Fruit fly (Drosophila melanogaster) whole organism, adult: Measurements from ENCODE around the gene lbe.

Source experiments
- CG11617 ChIP-seq: fragments of 200-800 bp; sonication (Bioruptor generic); optimal IDR thresholded peaks from 2 replicates; lab custom pipeline; 2017; ENCODE audit warnings: mild to moderate bottlenecking, missing biosample characterization, missing genetic modification reagents, missing genetic modification characterization
- CG14711 ChIP-seq: fragments of 200-800 bp; sonication (Bioruptor generic); optimal IDR thresholded peaks from 2 replicates; lab custom pipeline; 2018; ENCODE audit warnings: missing biosample characterization, mild to moderate bottlenecking, missing genetic modification characterization, moderate library complexity
- CG1620 ChIP-seq: fragments of 200-800 bp; sonication (Bioruptor generic); optimal IDR thresholded peaks from 2 replicates; lab custom pipeline; 2016; ENCODE audit warnings: missing biosample characterization, missing genetic modification characterization
- CG5204 ChIP-seq: fragments of 200-800 bp; sonication (Bioruptor generic); optimal IDR thresholded peaks from 2 replicates; lab custom pipeline; 2016; ENCODE audit warnings: missing biosample characterization, missing genetic modification characterization
- CG7045 ChIP-seq: fragments of 200-800 bp; sonication (Bioruptor generic); optimal IDR thresholded peaks from 2 replicates; lab custom pipeline; 2017; ENCODE audit warnings: missing biosample characterization, mild to moderate bottlenecking, missing genetic modification characterization
- CG7101 ChIP-seq: fragments of 200-800 bp; sonication (Bioruptor generic); optimal IDR thresholded peaks from 2 replicates; lab custom pipeline; 2018; ENCODE audit warnings: missing biosample characterization, mild to moderate bottlenecking, missing genetic modification characterization, moderate library complexity
- Clk ChIP-seq: fragments of 200-800 bp; sonication (Bioruptor generic); optimal IDR thresholded peaks from 2 replicates; lab custom pipeline; 2017; ENCODE audit warnings: missing biosample characterization, missing genetic modification characterization
- Crg-1 ChIP-seq: fragments of 200-800 bp; sonication (Bioruptor generic); optimal IDR thresholded peaks from 2 replicates; lab custom pipeline; 2016; ENCODE audit warnings: missing biosample characterization, missing genetic modification characterization
- Hr96 ChIP-seq: fragments of 200-800 bp; sonication (Bioruptor generic); optimal IDR thresholded peaks from 2 replicates; lab custom pipeline; 2016; ENCODE audit warnings: missing biosample characterization, missing genetic modification characterization
- bab1 ChIP-seq: fragments of 200-800 bp; sonication (Bioruptor generic); optimal IDR thresholded peaks from 3 replicates; lab custom pipeline; 2019; ENCODE audit warnings: missing biosample characterization, mild to moderate bottlenecking, missing genetic modification characterization, moderate library complexity
- cic ChIP-seq: fragments of 200-800 bp; sonication (Bioruptor generic); optimal IDR thresholded peaks from 2 replicates; lab custom pipeline; 2017; ENCODE audit warnings: missing biosample characterization, mild to moderate bottlenecking, missing genetic modification characterization, moderate library complexity
- kay ChIP-seq: fragments of 200-800 bp; sonication (Bioruptor generic); peaks from one replicate; lab custom pipeline; 2016; ENCODE audit warnings: missing biosample characterization, missing genetic modification characterization, borderline replicate concordance
- ovo ChIP-seq: fragments of 200-800 bp; sonication (Bioruptor generic); optimal IDR thresholded peaks from 2 replicates; lab custom pipeline; 2016; ENCODE audit warnings: missing biosample characterization, missing genetic modification characterization
- pad ChIP-seq: fragments of 200-800 bp; sonication (Bioruptor generic); optimal IDR thresholded peaks from 3 replicates; lab custom pipeline; 2017; ENCODE audit warnings: missing biosample characterization, missing genetic modification characterization, mild to moderate bottlenecking, moderate library complexity, missing genetic modification reagents

DNA sequence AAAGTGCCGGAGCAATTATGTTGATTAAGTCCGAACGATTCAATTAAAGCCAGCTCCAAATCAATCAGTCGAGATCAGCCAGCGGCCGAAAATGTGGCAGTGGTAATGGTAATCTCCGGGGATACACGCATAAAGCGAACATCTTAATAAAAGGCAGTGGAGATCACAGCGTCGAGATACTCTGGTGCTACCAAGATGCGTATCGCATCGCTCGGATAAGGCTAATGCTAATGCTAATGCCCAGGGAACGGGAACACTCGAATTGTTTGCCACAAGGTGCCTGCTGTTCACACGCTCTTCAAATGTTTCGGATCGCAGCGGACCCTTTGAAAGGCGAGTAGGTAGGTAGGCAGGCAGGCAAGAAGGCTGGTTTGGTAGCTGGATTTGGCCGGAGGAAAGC is 32.2 kb downstream of the lbe start:
- TF ChIP-seq CG11617 (GFP tag; lab: Kevin White, UChicago) (no peak), CG14711 (no peak), kay (GFP tag; lab: Kevin White, UChicago) (no peak), Clk (GFP tag; lab: Kevin White, UChicago) (no peak), CG5204 (GFP tag; lab: Kevin White, UChicago) (no peak), CG7045 (no peak), cic (no peak), ovo (GFP tag; lab: Kevin White, UChicago) (no peak), Hr96 (GFP tag; lab: Kevin White, UChicago) (no peak), CG1620 (GFP tag; lab: Kevin White, UChicago) (no peak), Crg-1 (GFP tag; lab: Kevin White, UChicago) (no peak), pad (GFP tag; lab: Kevin White, UChicago) (no peak), bab1 (GFP tag; lab: Kevin White, UChicago) (no peak), CG7101 (no peak)
